Fruit fly (Drosophila melanogaster) S2 (cell line): ENCODE measurements around the gene PDCD-5.

Experiments used
- CG8478 ChIP-seq: fragments of >200 bp; optimal IDR thresholded peaks from 2 replicates; lab custom pipeline; 2018
- CTCF ChIP-seq, 2 experiments: fragments of >200 bp; optimal IDR thresholded peaks; 2 replicates each; lab custom pipeline; 2018

dm6 chr3L:16193851-16194709 is 37.8 kb downstream of the PDCD-5 start:
- TF ChIP-seq CTCF (optimal IDR thresholded peaks at IDR 0.05; lab: Kevin White, UChicago): no peak
- no peak for TF ChIP-seq CG8478
